Worm (Caenorhabditis elegans) whole organism, late embryonic: ENCODE data around the gene nhr-56.

Experiments used
- F13H6.1 ChIP-seq: sonication (generic microtip); optimal IDR thresholded peaks from 2 replicates; lab custom pipeline; 2016; ENCODE audit warnings: missing genetic modification characterization, missing compliant biosample characterization
- ama-1 ChIP-seq: fragments of 150-350 bp; optimal IDR thresholded peaks from 2 replicates; lab custom pipeline; 2014
- dmd-4 ChIP-seq: sonication (generic microtip); optimal IDR thresholded peaks from 2 replicates; lab custom pipeline; 2016; ENCODE audit warnings: borderline replicate concordance, missing genetic modification characterization, missing compliant biosample characterization
- elt-4 ChIP-seq: sonication (generic microtip); optimal IDR thresholded peaks from 2 replicates; lab custom pipeline; 2016; ENCODE audit warnings: missing genetic modification characterization, missing compliant biosample characterization
- gmeb-2 ChIP-seq: sonication (generic microtip); optimal IDR thresholded peaks from 2 replicates; lab custom pipeline; 2016; ENCODE audit warnings: missing genetic modification characterization, inconsistent platforms, missing compliant biosample characterization
- hlh-13 ChIP-seq: fragments of 200-800 bp; sonication (Bioruptor generic); optimal IDR thresholded peaks from 2 replicates; lab custom pipeline; 2018; ENCODE audit warnings: mild to moderate bottlenecking, missing genetic modification characterization, missing compliant biosample characterization
- mec-3 ChIP-seq: sonication (generic microtip); optimal IDR thresholded peaks from 2 replicates; lab custom pipeline; 2016; ENCODE audit warnings: borderline replicate concordance, missing genetic modification characterization, missing compliant biosample characterization
- nhr-11 ChIP-seq: fragments of 150-350 bp; optimal IDR thresholded peaks from 2 replicates; lab custom pipeline; 2014; ENCODE audit warnings: missing biosample characterization, missing genetic modification characterization
- rnt-1 ChIP-seq: sonication (generic microtip); optimal IDR thresholded peaks from 2 replicates; lab custom pipeline; 2016; ENCODE audit warnings: missing genetic modification characterization, missing compliant biosample characterization
- sox-4 ChIP-seq: sonication (generic microtip); optimal IDR thresholded peaks from 2 replicates; lab custom pipeline; 2017; ENCODE audit warnings: mild to moderate bottlenecking, missing genetic modification characterization, inconsistent platforms, missing compliant biosample characterization

DNA sequence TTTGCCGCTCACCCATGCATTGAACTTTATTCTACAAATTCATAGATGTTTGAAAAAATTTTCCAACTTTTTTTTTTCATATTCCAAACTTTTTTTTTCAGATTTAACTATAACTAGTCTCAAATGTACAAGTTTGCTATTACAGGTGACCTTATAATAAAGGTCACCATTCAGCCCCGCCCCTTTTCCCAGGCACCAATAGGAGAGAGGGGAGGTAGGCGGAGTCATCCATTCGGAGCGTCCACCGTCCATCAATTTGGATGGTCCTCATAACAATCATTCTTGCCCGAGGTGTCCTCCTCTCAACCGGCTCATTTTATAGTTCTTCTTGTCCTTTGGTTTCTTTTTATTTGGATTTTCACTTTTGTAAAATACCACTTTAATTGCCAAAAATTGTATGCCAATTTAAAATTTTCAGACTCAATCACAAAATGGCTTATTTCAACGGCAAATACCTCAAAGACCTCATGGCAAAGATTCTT lies 30.9 kb upstream of the nhr-56 start, which contains the start of gene Y5H2B.3:
- TF ChIP-seq gmeb-2 (no peak), sox-4 (tag; lab: Kevin White, UChicago) (no peak), dmd-4 (tag; lab: Kevin White, UChicago) (no peak), mec-3 (tag; lab: Kevin White, UChicago) (no peak), ama-1 (lab: Kevin White, UChicago) (no peak), elt-4 (tag; lab: Kevin White, UChicago) (no peak), nhr-11 (no peak), F13H6.1 (no peak), rnt-1 (no peak), hlh-13 (GFP tag; lab: Kevin White, UChicago) (no peak)
